In genomic region chrX:14952097-14952844, dm6 we compare ENCODE assay signal across 4 fruit fly cellular contexts.
TF ChIP-seq lines count a peak whose summit lies in the region.

No protein-coding gene starts in this region.

TF ChIP-seq in whole organism, adult, 20 proteins besides CTCF, POLR2A, EP300 and RAD21 (continued from another document):
- peak; percentile 47 for TF ChIP-seq ovo (GFP tag; optimal IDR thresholded peaks at IDR 0.05; lab: Kevin White, UChicago)

TF ChIP-seq in whole organism, embryonic, 481 proteins besides CTCF, POLR2A, EP300 and RAD21 (continued from another document and continues in another):
- TF ChIP-seq twi (tag; optimal IDR thresholded peaks at IDR 0.05; lab: Kevin White, UChicago) (no peak), az2 (GFP tag; optimal IDR thresholded peaks at IDR 0.05; lab: Kevin White, UChicago) (peak; percentile 62), B-H1 (GFP tag; IDR thresholded peaks at IDR 0.05; lab: Robert Waterston, UW) (no peak), unpg (GFP tag; optimal IDR thresholded peaks at IDR 0.05; lab: Kevin White, UChicago) (peak; percentile 41), hth (optimal IDR thresholded peaks at IDR 0.05; lab: Kevin White, UChicago) (no peak), dysf (GFP tag; IDR thresholded peaks at IDR 0.05; lab: Robert Waterston, UW) (peak; percentile 38; the same call in 2 of the 3 replicates), ab (GFP tag; optimal IDR thresholded peaks at IDR 0.05; lab: Kevin White, UChicago) (no peak), pum (GFP tag; optimal IDR thresholded peaks at IDR 0.05; lab: Kevin White, UChicago) (no peak), ase (GFP tag; IDR thresholded peaks at IDR 0.05; lab: Robert Waterston, UW) (no peak), CG5180 (GFP tag; optimal IDR thresholded peaks at IDR 0.05; lab: Kevin White, UChicago) (no peak), NK7.1 (GFP tag; optimal IDR thresholded peaks at IDR 0.05; lab: Kevin White, UChicago) (no peak), tll (GFP tag; optimal IDR thresholded peaks at IDR 0.05; lab: Kevin White, UChicago) (no peak), CG6791 (GFP tag; IDR thresholded peaks at IDR 0.05; lab: Robert Waterston, UW; ENCODE audit: partially characterized antibody) (no peak), Fer1 (GFP tag; optimal IDR thresholded peaks at IDR 0.05; lab: Kevin White, UChicago) (no peak), Ets97D (GFP tag; optimal IDR thresholded peaks at IDR 0.05; lab: Kevin White, UChicago) (no peak), lmd (GFP tag; IDR thresholded peaks at IDR 0.05; lab: Robert Waterston, UW) (peak; percentile 57), slbo (GFP tag; IDR thresholded peaks at IDR 0.05; lab: Robert Waterston, UW) (no peak), Poxn (GFP tag; IDR thresholded peaks at IDR 0.05; lab: Robert Waterston, UW) (no peak), cad (GFP tag; optimal IDR thresholded peaks at IDR 0.05; lab: Kevin White, UChicago) (no peak), Atf3 (GFP tag; optimal IDR thresholded peaks at IDR 0.05; lab: Kevin White, UChicago) (no peak), CG14710 (tag; optimal IDR thresholded peaks at IDR 0.05; lab: Kevin White, UChicago) (peak; percentile 49), trh (GFP tag; optimal IDR thresholded peaks at IDR 0.05; lab: Kevin White, UChicago) (no peak), CG9817 (tag; optimal IDR thresholded peaks at IDR 0.05; lab: Kevin White, UChicago) (peak; percentile 6), CG2712 (tag; optimal IDR thresholded peaks at IDR 0.05; lab: Kevin White, UChicago) (peak; percentile 64), bsh (GFP tag; optimal IDR thresholded peaks at IDR 0.05; lab: Kevin White, UChicago) (peak; percentile 20 to 76), Jarid2 (GFP tag; optimal IDR thresholded peaks at IDR 0.05; lab: Kevin White, UChicago) (no peak), Xbp1 (GFP tag; optimal IDR thresholded peaks at IDR 0.05; lab: Kevin White, UChicago) (peak; percentile 35), CG1602 (GFP tag; optimal IDR thresholded peaks at IDR 0.05; lab: Kevin White, UChicago) (peak; percentile 22), CG2199 (GFP tag; IDR thresholded peaks at IDR 0.05; lab: Robert Waterston, UW) (no peak), CG14050 (GFP tag; IDR thresholded peaks at IDR 0.05; lab: Robert Waterston, UW) (no peak), chinmo (GFP tag; IDR thresholded peaks at IDR 0.05; lab: Robert Waterston, UW; ENCODE audit: partially characterized antibody) (no peak), scrt (GFP tag; optimal IDR thresholded peaks at IDR 0.05; lab: Kevin White, UChicago) (no peak), corto (GFP tag; optimal IDR thresholded peaks at IDR 0.05; lab: Kevin White, UChicago) (no peak), CG7963 (GFP tag; IDR thresholded peaks at IDR 0.05; lab: Robert Waterston, UW; ENCODE audit: partially characterized antibody) (no peak), Myb (GFP tag; optimal IDR thresholded peaks at IDR 0.05; lab: Kevin White, UChicago) (no peak), Eip74EF (GFP tag; optimal IDR thresholded peaks at IDR 0.05; lab: Kevin White, UChicago) (peak in 1 of 2 experiments; percentile 61), CG18476 (GFP tag; optimal IDR thresholded peaks at IDR 0.05; lab: Kevin White, UChicago) (no peak), fd102C (GFP tag; optimal IDR thresholded peaks at IDR 0.05; lab: Kevin White, UChicago) (no peak), Atf6 (GFP tag; IDR thresholded peaks at IDR 0.05; lab: Robert Waterston, UW) (no peak), Aef1 (GFP tag; IDR thresholded peaks at IDR 0.05; lab: Robert Waterston, UW) (peak; percentile 11; the same call in 1 of the 3 replicates), CG8944 (GFP tag; optimal IDR thresholded peaks at IDR 0.05; lab: Kevin White, UChicago) (peak; percentile 29), Hr39 (optimal IDR thresholded peaks at IDR 0.05; lab: Kevin White, UChicago) (no peak), CG12769 (tag; optimal IDR thresholded peaks at IDR 0.05; lab: Kevin White, UChicago) (peak; percentile 26), Bdp1 (GFP tag; optimal IDR thresholded peaks at IDR 0.05; lab: Kevin White, UChicago) (no peak), CG4282 (GFP tag; optimal IDR thresholded peaks at IDR 0.05; lab: Kevin White, UChicago) (no peak)

TF ChIP-seq in whole organism, prepupa, 60 proteins besides CTCF, POLR2A, EP300 and RAD21 (continued from another document):
- peak; percentile 60 for TF ChIP-seq fd59A (GFP tag; optimal IDR thresholded peaks at IDR 0.05; lab: Kevin White, UChicago)
- peak; percentile 74 for TF ChIP-seq Sox15 (GFP tag; optimal IDR thresholded peaks at IDR 0.05; lab: Kevin White, UChicago)
- TF ChIP-seq Gug (GFP tag; IDR thresholded peaks at IDR 0.05; lab: Robert Waterston, UW): peak; percentile 83
- peak; percentile 69 for TF ChIP-seq CG6276 (GFP tag; optimal IDR thresholded peaks at IDR 0.05; lab: Kevin White, UChicago)
- peak; percentile 83 for TF ChIP-seq Met (GFP tag; optimal IDR thresholded peaks at IDR 0.05; lab: Kevin White, UChicago)
- TF ChIP-seq Ets21C (GFP tag; optimal IDR thresholded peaks at IDR 0.05; lab: Kevin White, UChicago): peak; percentile 72
- TF ChIP-seq Lpt (GFP tag; optimal IDR thresholded peaks at IDR 0.05; lab: Kevin White, UChicago): peak; percentile 86
- peak; percentile 89 for TF ChIP-seq pdm3 (GFP tag; optimal IDR thresholded peaks at IDR 0.05; lab: Kevin White, UChicago)
- TF ChIP-seq CG11902 (GFP tag; optimal IDR thresholded peaks at IDR 0.05; lab: Kevin White, UChicago): peak; percentile 60
- peak; percentile 64 for TF ChIP-seq CG11762 (GFP tag; optimal IDR thresholded peaks at IDR 0.05; lab: Kevin White, UChicago; ENCODE audit: insufficient read depth)
- peak; percentile 88 for TF ChIP-seq Sox102F (GFP tag; optimal IDR thresholded peaks at IDR 0.05; lab: Kevin White, UChicago)
- peak; percentile 77 for TF ChIP-seq CG34406 (GFP tag; optimal IDR thresholded peaks at IDR 0.05; lab: Kevin White, UChicago)
- TF ChIP-seq salr (GFP tag; optimal IDR thresholded peaks at IDR 0.05; lab: Kevin White, UChicago): peak; percentile 62 to 90
- peak; percentile 89 for TF ChIP-seq Sox14 (GFP tag; optimal IDR thresholded peaks at IDR 0.05; lab: Kevin White, UChicago)
- peak; percentile 69 for TF ChIP-seq CG10669 (GFP tag; optimal IDR thresholded peaks at IDR 0.05; lab: Kevin White, UChicago)
- peak; percentile 88 for TF ChIP-seq CG3919 (GFP tag; optimal IDR thresholded peaks at IDR 0.05; lab: Kevin White, UChicago)
- TF ChIP-seq OdsH (GFP tag; optimal IDR thresholded peaks at IDR 0.05; lab: Kevin White, UChicago): peak; percentile 85
- peak; percentile 66 for TF ChIP-seq dac (GFP tag; optimal IDR thresholded peaks at IDR 0.05; lab: Kevin White, UChicago)
- peak; percentile 86 for TF ChIP-seq lz (GFP tag; optimal IDR thresholded peaks at IDR 0.05; lab: Kevin White, UChicago)
- peak; percentile 88 for TF ChIP-seq Hr39 (GFP tag; optimal IDR thresholded peaks at IDR 0.05; lab: Kevin White, UChicago)
- TF ChIP-seq CG7368 (GFP tag; optimal IDR thresholded peaks at IDR 0.05; lab: Kevin White, UChicago): peak; percentile 77
- TF ChIP-seq CG3032 (tag; optimal IDR thresholded peaks at IDR 0.05; lab: Kevin White, UChicago): peak; percentile 54
- TF ChIP-seq Smox (GFP tag; optimal IDR thresholded peaks at IDR 0.05; lab: Kevin White, UChicago): peak; percentile 84
- peak; percentile 91 for TF ChIP-seq svp (GFP tag; lab: Kevin White, UChicago)
- peak; percentile 92 for TF ChIP-seq CG15336 (GFP tag; IDR thresholded peaks at IDR 0.05; lab: Robert Waterston, UW)
- peak; percentile 74 for TF ChIP-seq CG11294 (GFP tag; IDR thresholded peaks at IDR 0.05; lab: Robert Waterston, UW)
- TF ChIP-seq Ets96B (tag; optimal IDR thresholded peaks at IDR 0.05; lab: Kevin White, UChicago): peak; percentile 67
- TF ChIP-seq spab (GFP tag; optimal IDR thresholded peaks at IDR 0.05; lab: Kevin White, UChicago): peak; percentile 44
- peak; percentile 72 for TF ChIP-seq CG10631 (GFP tag; optimal IDR thresholded peaks at IDR 0.05; lab: Kevin White, UChicago)
- TF ChIP-seq fkh (GFP tag; optimal IDR thresholded peaks at IDR 0.05; lab: Kevin White, UChicago): no peak
- TF ChIP-seq Blimp-1 (GFP tag; optimal IDR thresholded peaks at IDR 0.05; lab: Kevin White, UChicago): peak; percentile 36
- peak; percentile 71 for TF ChIP-seq CG8319 (GFP tag; optimal IDR thresholded peaks at IDR 0.05; lab: Kevin White, UChicago)
- peak; percentile 87 for TF ChIP-seq CG8119 (GFP tag; IDR thresholded peaks at IDR 0.05; lab: Robert Waterston, UW)
- peak; percentile 28 for TF ChIP-seq CG6854 (GFP tag; optimal IDR thresholded peaks at IDR 0.05; lab: Kevin White, UChicago)
- TF ChIP-seq eg (GFP tag; IDR thresholded peaks at IDR 0.05; lab: Robert Waterston, UW): peak; percentile 90
- no peak for TF ChIP-seq CG9139 (GFP tag; optimal IDR thresholded peaks at IDR 0.05; lab: Kevin White, UChicago)
- TF ChIP-seq CG32006 (GFP tag; optimal IDR thresholded peaks at IDR 0.05; lab: Kevin White, UChicago): peak; percentile 87
- TF ChIP-seq esn (GFP tag; optimal IDR thresholded peaks at IDR 0.05; lab: Kevin White, UChicago): peak; percentile 87
- TF ChIP-seq CG6808 (GFP tag; optimal IDR thresholded peaks at IDR 0.05; lab: Kevin White, UChicago): no peak
- peak; percentile 63 for TF ChIP-seq CG16779 (tag; optimal IDR thresholded peaks at IDR 0.05; lab: Kevin White, UChicago)
- peak; percentile 87 for TF ChIP-seq CG6792 (GFP tag; optimal IDR thresholded peaks at IDR 0.05; lab: Kevin White, UChicago)

TF ChIP-seq in whole organism, wandering third instar larva, 38 proteins besides CTCF, POLR2A, EP300 and RAD21 (continued from another document):
- TF ChIP-seq Vsx2 (GFP tag; optimal IDR thresholded peaks at IDR 0.05; lab: Kevin White, UChicago; ENCODE audit: partially characterized antibody): no peak
- TF ChIP-seq Rel (GFP tag; optimal IDR thresholded peaks at IDR 0.05; lab: Kevin White, UChicago): no peak
- no peak for TF ChIP-seq Rel (tag; optimal IDR thresholded peaks at IDR 0.05; lab: Kevin White, UChicago)
- peak in 1 of 2 experiments; percentile 68 for TF ChIP-seq foxo (GFP tag; optimal IDR thresholded peaks at IDR 0.05; lab: Kevin White, UChicago)
- no peak for TF ChIP-seq Myc (optimal IDR thresholded peaks at IDR 0.05; lab: Kevin White, UChicago)
- TF ChIP-seq Hr78 (GFP tag; optimal IDR thresholded peaks at IDR 0.05; lab: Kevin White, UChicago): no peak
- peak; percentile 18 for TF ChIP-seq CG9705 (GFP tag; optimal IDR thresholded peaks at IDR 0.05; lab: Kevin White, UChicago)
- no peak for TF ChIP-seq Hr83 (GFP tag; optimal IDR thresholded peaks at IDR 0.05; lab: Kevin White, UChicago; ENCODE audit: poor library complexity, severe bottlenecking)
- peak; percentile 39 for TF ChIP-seq br (GFP tag; optimal IDR thresholded peaks at IDR 0.05; lab: Kevin White, UChicago)
- no peak for TF ChIP-seq sv (GFP tag; optimal IDR thresholded peaks at IDR 0.05; lab: Kevin White, UChicago)
- no peak for TF ChIP-seq tai (GFP tag; optimal IDR thresholded peaks at IDR 0.05; lab: Kevin White, UChicago)
- TF ChIP-seq rgr (GFP tag; optimal IDR thresholded peaks at IDR 0.05; lab: Kevin White, UChicago): peak; percentile 69
- TF ChIP-seq pan (optimal IDR thresholded peaks at IDR 0.05; lab: Kevin White, UChicago): no peak
- TF ChIP-seq dsf (GFP tag; optimal IDR thresholded peaks at IDR 0.05; lab: Kevin White, UChicago; ENCODE audit: borderline replicate concordance): no peak
- TF ChIP-seq Jra (GFP tag; optimal IDR thresholded peaks at IDR 0.05; lab: Kevin White, UChicago): no peak
- TF ChIP-seq h (GFP tag; optimal IDR thresholded peaks at IDR 0.05; lab: Kevin White, UChicago): peak; percentile 74
